Fruit fly (Drosophila melanogaster) whole organism: ENCODE results near the gene CG44094.

Experiments
- CG8478 ChIP-seq: fragments of >200 bp; optimal IDR thresholded peaks from 2 replicates; lab custom pipeline; 2018; ENCODE audit warnings: inconsistent platforms
- Dll ChIP-seq: fragments of >200 bp; optimal IDR thresholded peaks from 2 replicates; lab custom pipeline; 2017
- EcR ChIP-seq, 2 experiments: fragments of >200 bp; optimal IDR thresholded peaks; 2 replicates each; lab custom pipeline; 2017; ENCODE audit warnings: missing biosample characterization in 2 of 2, missing genetic modification characterization in 2 of 2, missing genetic modification reagents in 2 of 2
- pan ChIP-seq: fragments of >200 bp; optimal IDR thresholded peaks from 2 replicates; lab custom pipeline; 2017
- psq ChIP-seq: fragments of >200 bp; optimal IDR thresholded peaks from 2 replicates; lab custom pipeline; 2017

dm6 chr3R:14589483-14589882 lies 13.1 kb upstream of the CG44094 start:
- TF ChIP-seq EcR (GFP tag; optimal IDR thresholded peaks at IDR 0.05; lab: Kevin White, UChicago) (no peak), Dll (lab: Kevin White, UChicago) (no peak), CG8478 (lab: Kevin White, UChicago) (no peak), pan (no peak), psq (no peak)
